Worm (Caenorhabditis elegans) whole organism, midembryonic: ENCODE results near the gene aqp-6.

Source experiments
- flt-1 ChIP-seq: fragments of 200-800 bp; sonication (Bioruptor generic); IDR thresholded peaks from 2 replicates; pipeline ENCODE4 v1.3.6; 2022; ENCODE audit warnings: missing genetic modification characterization, missing compliant biosample characterization
- klf-2 ChIP-seq: fragments of 200-800 bp; sonication (Bioruptor generic); conservative IDR thresholded peaks from 2 replicates; pipeline ENCODE4 v1.3.6; 2022; ENCODE audit warnings: missing genetic modification reagents, missing genetic modification characterization, missing compliant biosample characterization
- med-1 ChIP-seq: sonication (generic microtip); optimal IDR thresholded peaks from 2 replicates; lab custom pipeline; 2017; ENCODE audit warnings: missing genetic modification characterization, mild to moderate bottlenecking, missing compliant biosample characterization, antibody characterized with exemption, missing genetic modification reagents; ENCODE audit not compliant: insufficient read depth

DNA sequence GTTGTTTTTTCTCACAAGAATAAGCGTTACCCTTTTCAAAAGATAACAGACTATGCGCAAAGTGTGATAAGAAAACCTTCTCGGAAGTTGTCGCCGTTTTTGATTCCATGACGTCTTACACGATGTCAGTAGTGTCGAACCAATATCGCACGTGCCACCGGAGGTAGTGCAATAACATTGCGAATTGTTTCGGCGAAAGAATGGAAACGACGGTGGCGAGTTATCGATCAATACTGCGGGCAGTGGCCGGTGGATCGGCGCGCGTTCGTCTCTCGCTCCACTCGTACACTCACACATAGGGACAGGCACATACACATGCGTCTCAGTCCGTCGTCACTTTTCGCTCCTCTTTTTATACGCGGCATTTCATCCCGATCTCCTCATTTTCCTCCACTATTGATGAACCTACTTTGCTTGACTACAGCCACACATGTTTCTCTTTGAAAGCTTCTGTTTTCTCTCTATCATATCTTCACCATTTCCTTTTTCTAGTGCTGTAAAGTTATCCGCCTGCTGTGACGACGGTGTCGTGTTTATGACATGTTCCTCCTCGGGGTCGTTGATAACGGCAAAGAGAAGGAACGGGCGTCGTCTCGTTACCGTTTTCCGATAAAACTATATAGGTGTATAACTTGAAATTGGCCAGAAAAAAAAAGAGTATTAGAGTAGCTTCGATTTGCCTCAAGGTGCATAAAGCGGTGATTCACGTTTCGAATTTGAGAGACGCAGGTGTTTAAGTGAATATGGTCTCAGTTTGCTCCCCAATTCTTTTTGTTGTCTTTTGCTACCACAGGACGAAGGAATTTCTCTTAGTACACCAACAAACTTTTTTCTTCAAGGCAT, 33.1 kb downstream of the aqp-6 start:
- no peak for TF ChIP-seq med-1
- TF ChIP-seq klf-2 = no peak
- TF ChIP-seq flt-1 = peak; percentile 4; the same call in 1 of the 2 replicates
